Fruit fly (Drosophila melanogaster) whole organism, embryonic: ENCODE results near the gene Pkg21D.

Experiments
- Adf1 ChIP-seq: fragments of 200-800 bp; sonication (Bioruptor generic); IDR thresholded peaks from 2 replicates; pipeline ENCODE4 v1.3.6; 2022; ENCODE audit warnings: missing biosample characterization, missing genetic modification characterization
- B-H2 ChIP-seq: fragments of 200-800 bp; sonication (Bioruptor generic); optimal IDR thresholded peaks from 2 replicates; lab custom pipeline; 2018; ENCODE audit warnings: missing biosample characterization, mild to moderate bottlenecking, missing genetic modification characterization
- Bteb2 ChIP-seq: fragments of 200-800 bp; sonication (Bioruptor generic); optimal IDR thresholded peaks from 2 replicates; lab custom pipeline; 2016; ENCODE audit warnings: missing biosample characterization, missing genetic modification characterization
- CG10147 ChIP-seq: fragments of 200-800 bp; sonication (Bioruptor generic); optimal IDR thresholded peaks from 2 replicates; lab custom pipeline; 2019; ENCODE audit warnings: missing biosample characterization, mild to moderate bottlenecking, missing genetic modification characterization, moderate library complexity
- CG10959 ChIP-seq: fragments of 200-800 bp; sonication (Bioruptor generic); IDR thresholded peaks from 2 replicates; pipeline ENCODE4 v1.3.6; 2022; ENCODE audit warnings: missing biosample characterization, missing genetic modification characterization
- CG13296 ChIP-seq: fragments of 200-800 bp; sonication (Bioruptor generic); optimal IDR thresholded peaks from 3 replicates; lab custom pipeline; 2018; ENCODE audit warnings: missing biosample characterization, mild to moderate bottlenecking, missing genetic modification characterization
- CG14965 ChIP-seq: fragments of 200-800 bp; sonication (Bioruptor generic); optimal IDR thresholded peaks from 2 replicates; lab custom pipeline; 2016; ENCODE audit warnings: missing biosample characterization, missing genetic modification characterization, borderline replicate concordance
- CG1647 ChIP-seq: fragments of 200-800 bp; sonication (Bioruptor generic); optimal IDR thresholded peaks from 3 replicates; lab custom pipeline; 2016; ENCODE audit warnings: missing biosample characterization, missing genetic modification characterization
- CG16813 ChIP-seq: fragments of 200-800 bp; sonication (Bioruptor generic); IDR thresholded peaks from 3 replicates; pipeline ENCODE4 v1.3.6; 2022; ENCODE audit warnings: missing biosample characterization, missing genetic modification characterization; ENCODE audit not compliant: partially characterized antibody
- CG17361 ChIP-seq: fragments of 200-800 bp; sonication (Bioruptor generic); IDR thresholded peaks from 3 replicates; pipeline ENCODE4 v1.3.6; 2022; ENCODE audit warnings: missing biosample characterization, missing genetic modification characterization
- CG17829 ChIP-seq: fragments of 200-800 bp; optimal IDR thresholded peaks from 2 replicates; lab custom pipeline; 2019; ENCODE audit warnings: missing biosample characterization, mild to moderate bottlenecking, missing genetic modification characterization, moderate library complexity
- CG4360 ChIP-seq: fragments of 200-800 bp; sonication (Bioruptor generic); IDR thresholded peaks from 2 replicates; pipeline ENCODE4 v1.3.6; 2022; ENCODE audit warnings: missing biosample characterization, missing genetic modification characterization
- CG6254 ChIP-seq: fragments of 200-800 bp; sonication (Bioruptor generic); optimal IDR thresholded peaks from 3 replicates; lab custom pipeline; 2017; ENCODE audit warnings: mild to moderate bottlenecking, missing biosample characterization, missing genetic modification reagents, missing genetic modification characterization
- CG6813 ChIP-seq: fragments of 200-800 bp; sonication (Bioruptor generic); optimal IDR thresholded peaks from 2 replicates; lab custom pipeline; 2017; ENCODE audit warnings: missing biosample characterization, missing genetic modification characterization, mild to moderate bottlenecking, moderate library complexity, missing genetic modification reagents
- CG8089 ChIP-seq: fragments of 200-800 bp; sonication (Bioruptor generic); optimal IDR thresholded peaks from 3 replicates; lab custom pipeline; 2016; ENCODE audit warnings: missing biosample characterization, missing genetic modification characterization
- CG8281 ChIP-seq: fragments of 200-800 bp; sonication (Bioruptor generic); optimal IDR thresholded peaks from 2 replicates; lab custom pipeline; 2018; ENCODE audit warnings: missing biosample characterization, mild to moderate bottlenecking, missing genetic modification characterization, moderate library complexity
- CG9437 ChIP-seq: fragments of 200-800 bp; sonication (Bioruptor generic); optimal IDR thresholded peaks from 2 replicates; lab custom pipeline; 2018; ENCODE audit warnings: missing biosample characterization, mild to moderate bottlenecking, missing genetic modification characterization
- CG9817 ChIP-seq: fragments of 200-800 bp; sonication (Bioruptor generic); optimal IDR thresholded peaks from 2 replicates; lab custom pipeline; 2018; ENCODE audit warnings: missing biosample characterization, mild to moderate bottlenecking, missing genetic modification characterization, moderate library complexity
- CoRest ChIP-seq: fragments of 200-800 bp; sonication (Bioruptor generic); optimal IDR thresholded peaks from 3 replicates; lab custom pipeline; 2018; ENCODE audit warnings: missing biosample characterization, mild to moderate bottlenecking, missing genetic modification characterization, moderate library complexity
- Deaf1 ChIP-seq: fragments of 200-800 bp; optimal IDR thresholded peaks from 3 replicates; lab custom pipeline; 2019; ENCODE audit warnings: missing biosample characterization, mild to moderate bottlenecking, missing genetic modification characterization, moderate library complexity
- HHEX ChIP-seq: fragments of 200-800 bp; sonication (Bioruptor generic); optimal IDR thresholded peaks from 3 replicates; lab custom pipeline; 2017; ENCODE audit warnings: missing biosample characterization, mild to moderate bottlenecking, missing genetic modification characterization, missing genetic modification reagents
- HLH54F ChIP-seq: fragments of 200-800 bp; sonication (Bioruptor generic); optimal IDR thresholded peaks from 3 replicates; lab custom pipeline; 2016; ENCODE audit warnings: missing biosample characterization, missing genetic modification characterization
- Lpt ChIP-seq: fragments of >200 bp; optimal IDR thresholded peaks from 2 replicates; lab custom pipeline; 2018; ENCODE audit warnings: missing biosample characterization, missing genetic modification characterization
- Mad ChIP-seq: fragments of 200-800 bp; sonication (Bioruptor generic); optimal IDR thresholded peaks from 2 replicates; lab custom pipeline; 2016; ENCODE audit warnings: missing biosample characterization, missing genetic modification characterization
- Max ChIP-seq: fragments of 200-800 bp; sonication (Bioruptor generic); optimal IDR thresholded peaks from 2 replicates; lab custom pipeline; 2016; ENCODE audit warnings: missing biosample characterization, mild to moderate bottlenecking, missing genetic modification characterization
- Myb ChIP-seq: fragments of 200-800 bp; sonication (Bioruptor generic); optimal IDR thresholded peaks from 2 replicates; lab custom pipeline; 2016; ENCODE audit warnings: missing biosample characterization, missing genetic modification characterization
- NC2α ChIP-seq: fragments of 200-800 bp; sonication (Bioruptor generic); optimal IDR thresholded peaks from 2 replicates; lab custom pipeline; 2016; ENCODE audit warnings: missing biosample characterization, missing genetic modification characterization
- NFAT ChIP-seq: fragments of 200-800 bp; sonication (Bioruptor generic); IDR thresholded peaks from 2 replicates; pipeline ENCODE4 v1.3.6; 2022; ENCODE audit warnings: missing biosample characterization, missing genetic modification characterization
- Sin3A ChIP-seq: fragments of >200 bp; optimal IDR thresholded peaks from 2 replicates; lab custom pipeline; 2018
- Tbp ChIP-seq: fragments of >200 bp; optimal IDR thresholded peaks from 2 replicates; lab custom pipeline; 2018; ENCODE audit warnings: missing biosample characterization, missing genetic modification characterization
- amos ChIP-seq: fragments of 200-800 bp; sonication (Bioruptor generic); IDR thresholded peaks from 2 replicates; pipeline ENCODE4 v1.3.6; 2022; ENCODE audit warnings: missing biosample characterization, missing genetic modification characterization; ENCODE audit not compliant: partially characterized antibody
- cato ChIP-seq: fragments of 200-800 bp; sonication (Bioruptor generic); optimal IDR thresholded peaks from 2 replicates; lab custom pipeline; 2016; ENCODE audit warnings: missing biosample characterization, missing genetic modification characterization, borderline replicate concordance
- disco-r ChIP-seq: fragments of 200-800 bp; sonication (Bioruptor generic); optimal IDR thresholded peaks from 2 replicates; lab custom pipeline; 2016; ENCODE audit warnings: missing biosample characterization, missing genetic modification characterization
- eve ChIP-seq, 2 experiments: fragments of >200 bp; optimal IDR thresholded peaks; 2 replicates each; lab custom pipeline; 2017; ENCODE audit warnings: missing biosample characterization in 2 of 2, missing genetic modification characterization in 2 of 2
- gem ChIP-seq: fragments of 200-800 bp; sonication (Bioruptor generic); optimal IDR thresholded peaks from 2 replicates; lab custom pipeline; 2019; ENCODE audit warnings: missing biosample characterization, mild to moderate bottlenecking, missing genetic modification characterization, moderate library complexity
- grau ChIP-seq: fragments of 200-800 bp; optimal IDR thresholded peaks from 3 replicates; lab custom pipeline; 2019; ENCODE audit warnings: missing biosample characterization, mild to moderate bottlenecking, missing genetic modification characterization, moderate library complexity
- hbn ChIP-seq: fragments of 200-800 bp; sonication (Bioruptor generic); IDR thresholded peaks from 2 replicates; pipeline ENCODE4 v1.3.6; 2022; ENCODE audit warnings: missing biosample characterization, missing genetic modification characterization; ENCODE audit not compliant: partially characterized antibody
- her ChIP-seq: fragments of 200-800 bp; sonication (Bioruptor generic); optimal IDR thresholded peaks from 2 replicates; lab custom pipeline; 2016; ENCODE audit warnings: missing biosample characterization, missing genetic modification characterization
- odd ChIP-seq: fragments of 200-800 bp; sonication (Bioruptor generic); optimal IDR thresholded peaks from 2 replicates; lab custom pipeline; 2017; ENCODE audit warnings: missing biosample characterization, mild to moderate bottlenecking, missing genetic modification characterization
- pan ChIP-seq, 4 experiments: fragments of >200 bp in 3 of 4; fragments of 200-800 bp in 1 of 4; sonication (Bioruptor generic) in 1 of 4; optimal IDR thresholded peaks in 3 of 4; IDR thresholded peaks in 1 of 4; 2 replicates each; pipeline versions ENCODE4 v1.3.6 to Lab custom; 2017 to 2022; ENCODE audit warnings: missing biosample characterization in 2 of 4, missing genetic modification characterization in 2 of 4, mixed read lengths in 1 of 4
- pum ChIP-seq: fragments of 200-800 bp; sonication (Bioruptor generic); optimal IDR thresholded peaks from 2 replicates; lab custom pipeline; 2016; ENCODE audit warnings: missing biosample characterization, missing genetic modification characterization
- repo ChIP-seq: fragments of 200-800 bp; sonication (Bioruptor generic); optimal IDR thresholded peaks from 2 replicates; lab custom pipeline; 2016; ENCODE audit warnings: missing biosample characterization, missing genetic modification characterization
- run ChIP-seq: fragments of 200-800 bp; sonication (Bioruptor generic); optimal IDR thresholded peaks from 3 replicates; lab custom pipeline; 2018; ENCODE audit warnings: missing biosample characterization, mild to moderate bottlenecking, missing genetic modification characterization
- sens ChIP-seq: fragments of 200-800 bp; sonication (Bioruptor generic); peaks from one replicate; lab custom pipeline; 2016; ENCODE audit warnings: missing biosample characterization, missing genetic modification characterization
- slbo ChIP-seq: fragments of 200-800 bp; sonication (Bioruptor generic); IDR thresholded peaks from 2 replicates; pipeline ENCODE4 v1.3.6; 2022; ENCODE audit warnings: missing biosample characterization, missing genetic modification characterization
- tap ChIP-seq: fragments of 200-800 bp; optimal IDR thresholded peaks from 3 replicates; lab custom pipeline; 2019; ENCODE audit warnings: missing biosample characterization, mild to moderate bottlenecking, missing genetic modification characterization, moderate library complexity
- tio ChIP-seq: fragments of 200-800 bp; sonication (Bioruptor generic); optimal IDR thresholded peaks from 2 replicates; lab custom pipeline; 2017; ENCODE audit warnings: missing biosample characterization, missing genetic modification characterization, inconsistent platforms
- tup ChIP-seq: fragments of 200-800 bp; sonication (Bioruptor generic); optimal IDR thresholded peaks from 2 replicates; lab custom pipeline; 2016; ENCODE audit warnings: missing biosample characterization, mild to moderate bottlenecking, missing genetic modification characterization, moderate library complexity
- z ChIP-seq: fragments of 200-800 bp; sonication (Bioruptor generic); IDR thresholded peaks from 3 replicates; pipeline ENCODE4 v1.3.6; 2022; ENCODE audit warnings: missing biosample characterization, missing genetic modification characterization

The Pkg21D gene

dm6 chr2L:819315-820032 lies 28.9 kb upstream of the Pkg21D start, which contains the start of the genes PGAP2 and Clp (continued):
- TF ChIP-seq CG4360 (peak; percentile 71), hbn (GFP tag; lab: Robert Waterston, UW) (0 out of 2 replicates have a peak, but pooled peaks have one; percentile 31), CG13296 (GFP tag; lab: Kevin White, UChicago) (peak; percentile 38), slbo (GFP tag; lab: Robert Waterston, UW) (peak; percentile 89), sens (GFP tag; lab: Kevin White, UChicago) (peak; percentile 87), Adf1 (no peak), gem (tag; lab: Kevin White, UChicago) (peak; percentile 89), CG16813 (GFP tag; lab: Robert Waterston, UW) (peak; percentile 54), CoRest (tag; lab: Kevin White, UChicago) (peak; percentile 87), amos (GFP tag; lab: Robert Waterston, UW) (peak; percentile 11; the same call in 1 of the 2 replicates), odd (GFP tag; lab: Kevin White, UChicago) (no peak), repo (no peak), pan (optimal IDR thresholded peaks at IDR 0.05; lab: Kevin White, UChicago) (no peak), pan (GFP tag; optimal IDR thresholded peaks at IDR 0.05 in 1 of 2, IDR thresholded peaks at IDR 0.05 in 1 of 2) (peak in 1 of 2 experiments; percentile 71), z (GFP tag; lab: Robert Waterston, UW) (no peak), disco-r (GFP tag; lab: Kevin White, UChicago) (no peak), Tbp (peak; percentile 43), CG9437 (peak; percentile 98), HLH54F (GFP tag; lab: Kevin White, UChicago) (peak; percentile 50), CG17829 (tag; lab: Kevin White, UChicago) (peak; percentile 68), Lpt (no peak), Sin3A (lab: Kevin White, UChicago) (peak; percentile 61), Mad (peak; percentile 65), tio (GFP tag; lab: Kevin White, UChicago) (no peak), CG10959 (GFP tag; lab: Robert Waterston, UW) (peak; percentile 40; the same call in 1 of the 2 replicates), Myb (no peak), eve (GFP tag; optimal IDR thresholded peaks at IDR 0.05; lab: Kevin White, UChicago) (no peak), Deaf1 (no peak), CG8281 (peak; percentile 29), Max (peak; percentile 61), B-H2 (GFP tag; lab: Kevin White, UChicago) (peak; percentile 23), HHEX (GFP tag; lab: Kevin White, UChicago) (peak; percentile 6), CG1647 (GFP tag; lab: Kevin White, UChicago) (peak; percentile 2), NFAT (peak; percentile 26; the same call in 1 of the 2 replicates), tap (tag; lab: Kevin White, UChicago) (no peak), her (no peak), NC2α (GFP tag; lab: Kevin White, UChicago) (no peak), CG8089 (GFP tag; lab: Kevin White, UChicago) (no peak), CG6813 (no peak), tup (GFP tag; lab: Kevin White, UChicago) (peak; percentile 13), CG6254 (GFP tag; lab: Kevin White, UChicago) (no peak), CG9817 (tag; lab: Kevin White, UChicago) (peak; percentile 83), cato (GFP tag; lab: Kevin White, UChicago) (peak; percentile 62), CG17361 (GFP tag; lab: Robert Waterston, UW) (peak; percentile 91), CG10147 (peak; percentile 38), Bteb2 (peak; percentile 46), CG14965 (GFP tag; lab: Kevin White, UChicago) (no peak), pum (GFP tag; lab: Kevin White, UChicago) (peak; percentile 63), grau (peak; percentile 79), run (tag; lab: Kevin White, UChicago) (no peak)
